Fruit fly (Drosophila melanogaster): ENCODE results near the gene CG31525.

dm6 chr3R:4382165-4382564, 44.7 kb upstream of the CG31525 start:
- TF ChIP-seq lz (GFP tag; optimal IDR thresholded peaks at IDR 0.05) (no peak), CG34406 (GFP tag; optimal IDR thresholded peaks at IDR 0.05) (no peak), Eip93F (GFP tag; optimal IDR thresholded peaks at IDR 0.05) (no peak), esn (GFP tag; optimal IDR thresholded peaks at IDR 0.05) (no peak), CG8319 (GFP tag; optimal IDR thresholded peaks at IDR 0.05) (no peak), CG3032 (tag; optimal IDR thresholded peaks at IDR 0.05) (no peak), Hr39 (GFP tag; optimal IDR thresholded peaks at IDR 0.05) (no peak), fd59A (GFP tag; optimal IDR thresholded peaks at IDR 0.05) (no peak), CG16779 (tag; optimal IDR thresholded peaks at IDR 0.05) (no peak)

Measured in whole organism, prepupa.